Worm (Caenorhabditis elegans) whole organism, L1 larva: ENCODE measurements around the gene C25H3.17.

ENCODE experiments used
- ama-1 ChIP-seq: fragments of 150-350 bp; optimal IDR thresholded peaks from 2 replicates; lab custom pipeline; 2014
- snpc-4 ChIP-seq: fragments of 150-350 bp; optimal IDR thresholded peaks from 2 replicates; lab custom pipeline; 2014; ENCODE audit warnings: missing biosample characterization, missing genetic modification characterization
- unc-62 ChIP-seq: fragments of 150-350 bp; optimal IDR thresholded peaks from 2 replicates; lab custom pipeline; 2014; ENCODE audit warnings: missing biosample characterization, missing genetic modification reagents, missing genetic modification characterization

DNA sequence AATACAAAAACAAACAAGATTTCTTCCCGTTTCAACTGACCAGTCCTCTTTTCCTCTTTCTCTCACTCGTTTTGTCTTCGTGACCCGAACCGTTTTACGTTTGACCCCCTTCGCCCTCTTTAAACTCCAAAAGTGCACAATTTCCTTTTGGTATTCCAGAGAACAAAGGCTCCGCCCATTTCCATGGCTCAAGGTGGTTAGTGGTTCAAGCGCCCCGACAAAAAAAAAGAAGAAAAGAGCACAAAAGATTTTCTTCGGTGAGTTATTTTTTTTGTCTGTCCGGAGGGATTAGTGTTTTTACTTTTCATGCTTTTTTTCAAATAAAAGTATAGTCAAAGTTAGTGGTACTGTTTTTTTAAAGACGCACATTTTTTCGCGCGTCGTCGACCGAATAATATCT, 38.1 kb upstream of the C25H3.17 start, which contains the start of gene osta-2:
- TF ChIP-seq snpc-4 (tag; lab: Kevin White, UChicago) (no peak), ama-1 (lab: Kevin White, UChicago) (no peak), unc-62 (GFP tag; lab: Kevin White, UChicago) (no peak)
